Worm (Caenorhabditis elegans) whole organism, early embryonic: ENCODE data around the gene T07A9.15.

Experiments used
- B0310.2 ChIP-seq: sonication (generic microtip); optimal IDR thresholded peaks from 2 replicates; lab custom pipeline; 2016; ENCODE audit warnings: mild to moderate bottlenecking, missing genetic modification characterization, missing compliant biosample characterization
- F13C5.2 ChIP-seq: sonication (generic microtip); optimal IDR thresholded peaks from 2 replicates; lab custom pipeline; 2017; ENCODE audit warnings: mild to moderate bottlenecking, missing genetic modification characterization, inconsistent platforms, missing compliant biosample characterization
- aly-1 ChIP-seq: sonication (generic microtip); optimal IDR thresholded peaks from 2 replicates; lab custom pipeline; 2016; ENCODE audit warnings: missing genetic modification characterization, missing compliant biosample characterization
- ama-1 ChIP-seq: fragments of 150-350 bp; optimal IDR thresholded peaks from 2 replicates; lab custom pipeline; 2014
- ceh-13 ChIP-seq: fragments of 200-800 bp; sonication (Bioruptor generic); optimal IDR thresholded peaks from 2 replicates; lab custom pipeline; 2018; ENCODE audit warnings: mild to moderate bottlenecking, missing genetic modification characterization, missing compliant biosample characterization
- ceh-36 ChIP-seq: sonication (generic microtip); optimal IDR thresholded peaks from 2 replicates; lab custom pipeline; 2016; ENCODE audit warnings: missing genetic modification characterization, inconsistent platforms, missing compliant biosample characterization
- ets-7 ChIP-seq: sonication (generic microtip); optimal IDR thresholded peaks from 2 replicates; lab custom pipeline; 2016; ENCODE audit warnings: missing genotype, missing genetic modification characterization, missing compliant biosample characterization
- flt-1 ChIP-seq: fragments of 200-800 bp; sonication (Bioruptor generic); IDR thresholded peaks from 2 replicates; pipeline ENCODE4 v1.3.6; 2022; ENCODE audit warnings: missing genetic modification characterization, missing compliant biosample characterization
- hmbx-1 ChIP-seq: sonication (generic microtip); optimal IDR thresholded peaks from 2 replicates; lab custom pipeline; 2016; ENCODE audit warnings: mild to moderate bottlenecking, missing genetic modification characterization, missing compliant biosample characterization
- hmg-4 ChIP-seq: fragments of 200-800 bp; sonication (Bioruptor generic); optimal IDR thresholded peaks from 2 replicates; lab custom pipeline; 2018; ENCODE audit warnings: mild to moderate bottlenecking, missing genetic modification characterization, missing compliant biosample characterization
- hnd-1 ChIP-seq: sonication (generic microtip); optimal IDR thresholded peaks from 2 replicates; lab custom pipeline; 2016; ENCODE audit warnings: missing genetic modification characterization, missing compliant biosample characterization
- pes-1 ChIP-seq: fragments of 200-800 bp; sonication (Bioruptor generic); IDR thresholded peaks from 2 replicates; pipeline ENCODE4 v1.3.6; 2022; ENCODE audit warnings: missing genetic modification reagents, missing genetic modification characterization, missing compliant biosample characterization
- scrt-1 ChIP-seq: fragments of 200-800 bp; sonication (Bioruptor generic); IDR thresholded peaks from 2 replicates; pipeline ENCODE4 v1.3.6; 2022; ENCODE audit warnings: missing genetic modification characterization, missing compliant biosample characterization
- sea-1 ChIP-seq: fragments of 200-800 bp; sonication (Bioruptor generic); conservative IDR thresholded peaks from 2 replicates; pipeline ENCODE4 v1.3.6; 2022; ENCODE audit warnings: missing genetic modification characterization, missing compliant biosample characterization
- tbx-11 ChIP-seq: fragments of 200-800 bp; sonication (Bioruptor generic); IDR thresholded peaks from 2 replicates; pipeline ENCODE4 v1.3.6; 2022; ENCODE audit warnings: missing genetic modification characterization, missing compliant biosample characterization
- tbx-37 ChIP-seq: fragments of 200-800 bp; sonication (Bioruptor generic); conservative IDR thresholded peaks from 2 replicates; pipeline ENCODE4 v1.3.6; 2022; ENCODE audit warnings: missing genetic modification reagents, missing genetic modification characterization, missing compliant biosample characterization
- tra-4 ChIP-seq: sonication (generic microtip); optimal IDR thresholded peaks from 2 replicates; lab custom pipeline; 2017; ENCODE audit warnings: missing genetic modification characterization, missing compliant biosample characterization

Gene T07A9.15

ce11 chrIV:378838-379237 lies 14.5 kb downstream of the T07A9.15 start:
- TF ChIP-seq F13C5.2 (no peak), aly-1 (tag; lab: Kevin White, UChicago) (no peak), pes-1 (GFP tag; lab: Robert Waterston, UW) (no peak), scrt-1 (GFP tag; lab: Robert Waterston, UW) (no peak), hmbx-1 (no peak), tbx-37 (no peak), tbx-11 (no peak), hnd-1 (tag; lab: Kevin White, UChicago) (no peak), ceh-36 (tag; lab: Kevin White, UChicago) (no peak), hmg-4 (no peak), ceh-13 (GFP tag; lab: Kevin White, UChicago) (no peak), sea-1 (GFP tag; lab: Robert Waterston, UW) (no peak), tra-4 (tag; lab: Kevin White, UChicago) (no peak), ets-7 (tag; lab: Kevin White, UChicago) (no peak), B0310.2 (tag; lab: Kevin White, UChicago) (no peak)

- no peak for TF ChIP-seq pes-1 (GFP tag; lab: Robert Waterston, UW)
- no peak for TF ChIP-seq ama-1 (lab: Kevin White, UChicago)
- TF ChIP-seq tbx-11, result no peak
- no peak for TF ChIP-seq ceh-36 (tag; lab: Kevin White, UChicago)
- no peak for TF ChIP-seq F13C5.2
- no peak for TF ChIP-seq aly-1 (tag; lab: Kevin White, UChicago)
- TF ChIP-seq ceh-13 (GFP tag; lab: Kevin White, UChicago), result no peak
- no peak for TF ChIP-seq B0310.2 (tag; lab: Kevin White, UChicago)
- no peak for TF ChIP-seq ets-7 (tag; lab: Kevin White, UChicago)
- no peak for TF ChIP-seq tbx-37
- TF ChIP-seq flt-1 (GFP tag; lab: Robert Waterston, UW), result no peak
- no peak for TF ChIP-seq sea-1 (GFP tag; lab: Robert Waterston, UW)
- no peak for TF ChIP-seq tra-4 (tag; lab: Kevin White, UChicago)
- no peak for TF ChIP-seq hnd-1 (tag; lab: Kevin White, UChicago)
- TF ChIP-seq hmbx-1, result no peak
- no peak for TF ChIP-seq scrt-1 (GFP tag; lab: Robert Waterston, UW)
Observed at ce11 chrIV:378367-378766, 15.0 kb downstream of the T07A9.15 start.

ce11 chrIV:377791-378190 lies 15.6 kb downstream of the T07A9.15 start:
- no peak for TF ChIP-seq ama-1 (lab: Kevin White, UChicago)
- no peak for TF ChIP-seq sea-1 (GFP tag; lab: Robert Waterston, UW)
- TF ChIP-seq F13C5.2, result no peak
- no peak for TF ChIP-seq tbx-37
- TF ChIP-seq tra-4 (tag; lab: Kevin White, UChicago), result no peak
- TF ChIP-seq flt-1 (GFP tag; lab: Robert Waterston, UW), result no peak
- TF ChIP-seq tbx-11, result no peak
- TF ChIP-seq aly-1 (tag; lab: Kevin White, UChicago), result no peak
- TF ChIP-seq pes-1 (GFP tag; lab: Robert Waterston, UW), result no peak
- TF ChIP-seq ets-7 (tag; lab: Kevin White, UChicago), result no peak
- TF ChIP-seq ceh-13 (GFP tag; lab: Kevin White, UChicago), result no peak
- no peak for TF ChIP-seq B0310.2 (tag; lab: Kevin White, UChicago)
- TF ChIP-seq hmbx-1, result no peak
- no peak for TF ChIP-seq hnd-1 (tag; lab: Kevin White, UChicago)
- no peak for TF ChIP-seq scrt-1 (GFP tag; lab: Robert Waterston, UW)
- TF ChIP-seq hmg-4, result no peak

- TF ChIP-seq F13C5.2 (no peak), ama-1 (lab: Kevin White, UChicago) (no peak), tbx-37 (no peak), ceh-36 (tag; lab: Kevin White, UChicago) (no peak), B0310.2 (tag; lab: Kevin White, UChicago) (no peak), tbx-11 (no peak), flt-1 (GFP tag; lab: Robert Waterston, UW) (no peak), hmbx-1 (no peak), pes-1 (GFP tag; lab: Robert Waterston, UW) (no peak), aly-1 (tag; lab: Kevin White, UChicago) (no peak), ceh-13 (GFP tag; lab: Kevin White, UChicago) (no peak), ets-7 (tag; lab: Kevin White, UChicago) (no peak), hmg-4 (no peak), scrt-1 (GFP tag; lab: Robert Waterston, UW) (no peak), tra-4 (tag; lab: Kevin White, UChicago) (no peak)
Observed at ce11 chrIV:375915-376314, 17.4 kb downstream of the T07A9.15 start, which contains the start of gene fln-1. fln-1 (minus strand) TSS chrIV:376015.

ce11 chrIV:373963-374362 lies 19.4 kb downstream of the T07A9.15 start:
- TF ChIP-seq sea-1 (GFP tag; lab: Robert Waterston, UW) (no peak), ceh-13 (GFP tag; lab: Kevin White, UChicago) (no peak), B0310.2 (tag; lab: Kevin White, UChicago) (no peak), F13C5.2 (no peak), ets-7 (tag; lab: Kevin White, UChicago) (no peak), scrt-1 (GFP tag; lab: Robert Waterston, UW) (no peak), hmg-4 (no peak), tbx-11 (no peak), tra-4 (tag; lab: Kevin White, UChicago) (no peak)

- TF ChIP-seq F13C5.2 (peak; percentile 22), flt-1 (GFP tag; lab: Robert Waterston, UW) (no peak)
Observed at ce11 chrIV:372146-372789, 21.1 kb downstream of the T07A9.15 start.

- TF ChIP-seq ceh-36 (tag; lab: Kevin White, UChicago) (no peak), tbx-11 (no peak)
Observed at ce11 chrIV:366406-366805, 26.9 kb downstream of the T07A9.15 start.
